Worm (Caenorhabditis elegans): ENCODE measurements around the gene Y57E12AL.6.

ce11 chrV:7054598-7054997, 5.7 kb downstream of the Y57E12AL.6 start, which contains the start of gene spig-8:
- TF ChIP-seq ceh-36 (tag; optimal IDR thresholded peaks at IDR 0.05), result no peak
- no peak for TF ChIP-seq ceh-13 (GFP tag; optimal IDR thresholded peaks at IDR 0.05)
- no peak for TF ChIP-seq aly-1 (tag; optimal IDR thresholded peaks at IDR 0.05)
